Worm (Caenorhabditis elegans) whole organism, L3 larva: Measurements from ENCODE around the gene T13C5.9.

Source experiments
- aly-2 ChIP-seq: fragments of 150-350 bp; optimal IDR thresholded peaks from 2 replicates; lab custom pipeline; 2014; ENCODE audit warnings: missing biosample characterization, missing genetic modification characterization
- ceh-82 ChIP-seq: fragments of 150-350 bp; optimal IDR thresholded peaks from 2 replicates; lab custom pipeline; 2014; ENCODE audit warnings: missing biosample characterization, missing genetic modification characterization
- ceh-9 ChIP-seq: sonication (generic microtip); optimal IDR thresholded peaks from 2 replicates; lab custom pipeline; 2018; ENCODE audit warnings: missing biosample characterization, missing genetic modification characterization
- elt-1 ChIP-seq: fragments of 150-350 bp; optimal IDR thresholded peaks from 2 replicates; lab custom pipeline; 2014; ENCODE audit warnings: missing biosample characterization, missing genetic modification characterization
- elt-2 ChIP-seq: sonication (generic microtip); optimal IDR thresholded peaks from 2 replicates; lab custom pipeline; 2016; ENCODE audit warnings: missing genetic modification reagents, mild to moderate bottlenecking, missing genetic modification characterization, missing compliant biosample characterization
- elt-3 ChIP-seq, 3 experiments: fragments of 150-350 bp in 1 of 3; sonication (generic microtip) in 2 of 3; optimal IDR thresholded peaks; 2 replicates in 2 of 3; 4 replicates in 1 of 3; lab custom pipeline; 2014 to 2017; ENCODE audit warnings: missing biosample characterization in 3 of 3, missing genetic modification characterization in 3 of 3
- hmg-11 ChIP-seq: sonication (generic microtip); optimal IDR thresholded peaks from 2 replicates; lab custom pipeline; 2016; ENCODE audit warnings: missing genetic modification characterization, missing compliant biosample characterization
- jun-1 ChIP-seq: fragments of 150-350 bp; optimal IDR thresholded peaks from 2 replicates; lab custom pipeline; 2014; ENCODE audit warnings: missing biosample characterization, missing genetic modification reagents, missing genetic modification characterization
- lin-15B ChIP-seq: fragments of 150-350 bp; optimal IDR thresholded peaks from 2 replicates; lab custom pipeline; 2014; ENCODE audit warnings: missing biosample characterization, missing genetic modification characterization
- nfya-1 ChIP-seq: sonication (generic microtip); optimal IDR thresholded peaks from 2 replicates; lab custom pipeline; 2017; ENCODE audit warnings: missing genetic modification characterization, mild to moderate bottlenecking, missing compliant biosample characterization, antibody characterized with exemption, moderate library complexity; ENCODE audit not compliant: insufficient read depth
- nhr-23 ChIP-seq: fragments of 150-350 bp; optimal IDR thresholded peaks from 2 replicates; lab custom pipeline; 2014; ENCODE audit warnings: missing biosample characterization, missing genetic modification reagents, missing genetic modification characterization
- nhr-43 ChIP-seq: sonication (generic microtip); optimal IDR thresholded peaks from 2 replicates; lab custom pipeline; 2016; ENCODE audit warnings: mild to moderate bottlenecking, missing genetic modification characterization, missing compliant biosample characterization; ENCODE audit not compliant: poor library complexity, severe bottlenecking
- nhr-77 ChIP-seq: fragments of 150-350 bp; optimal IDR thresholded peaks from 2 replicates; lab custom pipeline; 2014; ENCODE audit warnings: missing biosample characterization, missing genetic modification characterization
- pha-4 ChIP-seq: fragments of 150-350 bp; optimal IDR thresholded peaks from 2 replicates; lab custom pipeline; 2014; ENCODE audit warnings: missing biosample characterization, missing genetic modification reagents, missing genetic modification characterization
- pqm-1 ChIP-seq: fragments of 150-350 bp; optimal IDR thresholded peaks from 2 replicates; lab custom pipeline; 2017; ENCODE audit warnings: missing biosample characterization, missing genetic modification characterization, inconsistent platforms
- snpc-4 ChIP-seq: fragments of 150-350 bp; optimal IDR thresholded peaks from 2 replicates; lab custom pipeline; 2014; ENCODE audit warnings: missing biosample characterization, missing genetic modification characterization
- unc-39 ChIP-seq: sonication (generic microtip); optimal IDR thresholded peaks from 4 replicates; lab custom pipeline; 2017; ENCODE audit warnings: missing biosample characterization, missing genetic modification characterization
- zag-1 ChIP-seq: fragments of 150-350 bp; optimal IDR thresholded peaks from 2 replicates; lab custom pipeline; 2014; ENCODE audit warnings: missing biosample characterization, missing genetic modification characterization
- ztf-4 ChIP-seq: fragments of 150-350 bp; optimal IDR thresholded peaks from 2 replicates; lab custom pipeline; 2014; ENCODE audit warnings: missing biosample characterization, missing genetic modification characterization

T13C5.9 gene

DNA sequence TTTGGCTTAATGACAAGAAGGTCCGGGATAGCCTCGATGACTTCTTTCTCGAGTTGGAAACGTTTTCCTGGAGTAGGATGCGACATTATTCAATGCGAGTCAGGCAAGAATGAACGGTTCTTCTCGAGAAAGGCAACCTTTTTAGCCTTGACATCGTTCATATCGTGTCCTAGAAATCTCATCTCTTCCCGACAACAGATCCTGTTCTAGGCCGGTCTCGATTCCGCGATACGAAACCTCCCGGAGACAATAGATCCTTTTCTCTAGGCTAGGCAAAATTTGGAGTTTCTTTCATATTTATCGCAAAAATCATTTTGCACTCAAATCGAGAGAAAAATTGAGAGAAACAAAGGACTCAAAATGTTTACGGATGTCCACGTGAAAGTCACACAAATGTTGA is 48.9 kb downstream of the T13C5.9 start, which contains the start of gene rml-3:
Gene rml-3 (minus strand): TSS at position 93 of the 400 bp plus-strand sequence.
- no peak for TF ChIP-seq unc-39 (tag; lab: Kevin White, UChicago)
- TF ChIP-seq ceh-9 (tag; lab: Kevin White, UChicago) = no peak
- TF ChIP-seq ztf-4 (tag; lab: Kevin White, UChicago) = no peak
- peak; percentile 74 for TF ChIP-seq nhr-23 (tag; lab: Kevin White, UChicago)
- TF ChIP-seq ceh-82 (tag; lab: Kevin White, UChicago) = no peak
- TF ChIP-seq jun-1 (tag; lab: Kevin White, UChicago) = no peak

ce11 chrX:6239927-6240639 is 50.0 kb downstream of the T13C5.9 start:
- TF ChIP-seq elt-3 (tag; optimal IDR thresholded peaks at IDR 0.05; lab: Kevin White, UChicago) = no peak
- no peak for TF ChIP-seq pqm-1 (tag; lab: Kevin White, UChicago)
- peak; percentile 12 for TF ChIP-seq lin-15B (tag; lab: Kevin White, UChicago)
- peak; percentile 62 for TF ChIP-seq hmg-11 (tag; lab: Kevin White, UChicago)
- TF ChIP-seq elt-1 = no peak
- TF ChIP-seq pha-4 (tag; lab: Kevin White, UChicago) = peak; percentile 74
- TF ChIP-seq nhr-43 (tag; lab: Kevin White, UChicago) = no peak
- peak; percentile 43 for TF ChIP-seq nfya-1 (tag; lab: Kevin White, UChicago)
- no peak for TF ChIP-seq aly-2
- no peak for TF ChIP-seq zag-1 (tag; lab: Kevin White, UChicago)
- no peak for TF ChIP-seq nhr-77 (tag; lab: Kevin White, UChicago)

- no peak for TF ChIP-seq snpc-4 (tag; lab: Kevin White, UChicago)
- peak; percentile 63 for TF ChIP-seq elt-2 (tag; lab: Kevin White, UChicago)
- TF ChIP-seq nhr-43 (tag; lab: Kevin White, UChicago) = peak; percentile 2
- peak; percentile 95 for TF ChIP-seq pqm-1 (tag; lab: Kevin White, UChicago)
- peak; percentile 4 for TF ChIP-seq jun-1 (tag; lab: Kevin White, UChicago)
- no peak for TF ChIP-seq nhr-77 (tag; lab: Kevin White, UChicago)
These were observed 50.6 kb downstream of the T13C5.9 start, which contains the start of gene got-2.2 for ce11 chrX:6240640-6241033. Gene got-2.2, plus strand, starts transcription at chrX:6240983.
